Worm (Caenorhabditis elegans) whole organism, L2 larva: ENCODE results near the gene str-77.

Source experiments
- C34F6.9 ChIP-seq: fragments of 150-350 bp; optimal IDR thresholded peaks from 2 replicates; lab custom pipeline; 2014; ENCODE audit warnings: missing biosample characterization, missing genetic modification characterization
- F13H6.1 ChIP-seq: sonication (generic microtip); optimal IDR thresholded peaks from 2 replicates; lab custom pipeline; 2016; ENCODE audit warnings: missing genetic modification characterization, missing compliant biosample characterization
- aly-2 ChIP-seq: fragments of 150-350 bp; optimal IDR thresholded peaks from 2 replicates; lab custom pipeline; 2014; ENCODE audit warnings: missing biosample characterization, missing genetic modification characterization
- ceh-16 ChIP-seq: fragments of 150-350 bp; optimal IDR thresholded peaks from 2 replicates; lab custom pipeline; 2014; ENCODE audit warnings: missing biosample characterization, missing genetic modification characterization
- egl-27 ChIP-seq: sonication (generic microtip); optimal IDR thresholded peaks from 3 replicates; lab custom pipeline; 2017; ENCODE audit warnings: missing biosample characterization, missing genetic modification reagents, missing genetic modification characterization
- lin-11 ChIP-seq: fragments of 150-350 bp; sonication (generic microtip); optimal IDR thresholded peaks from 2 replicates; lab custom pipeline; 2014; ENCODE audit warnings: missing biosample characterization, missing genetic modification characterization, inconsistent platforms, mixed read lengths
- lin-13 ChIP-seq: fragments of 150-350 bp; optimal IDR thresholded peaks from 2 replicates; lab custom pipeline; 2014; ENCODE audit warnings: missing biosample characterization, missing genetic modification reagents, missing genetic modification characterization
- nhr-10 ChIP-seq: sonication (generic microtip); optimal IDR thresholded peaks from 2 replicates; lab custom pipeline; 2017; ENCODE audit warnings: missing biosample characterization, missing genetic modification characterization
- nhr-11 ChIP-seq: fragments of 150-350 bp; optimal IDR thresholded peaks from 2 replicates; lab custom pipeline; 2014; ENCODE audit warnings: missing biosample characterization, missing genetic modification characterization
- nhr-77 ChIP-seq: fragments of 150-350 bp; optimal IDR thresholded peaks from 2 replicates; lab custom pipeline; 2014; ENCODE audit warnings: missing biosample characterization, missing genetic modification characterization
- unc-39 ChIP-seq: fragments of 150-350 bp; optimal IDR thresholded peaks from 2 replicates; lab custom pipeline; 2014; ENCODE audit warnings: missing biosample characterization, missing genetic modification characterization
- unc-62 ChIP-seq: fragments of 150-350 bp; optimal IDR thresholded peaks from 2 replicates; lab custom pipeline; 2014; ENCODE audit warnings: missing biosample characterization, missing genetic modification reagents, missing genetic modification characterization
- zag-1 ChIP-seq: fragments of 150-350 bp; optimal IDR thresholded peaks from 2 replicates; lab custom pipeline; 2014; ENCODE audit warnings: missing biosample characterization, missing genetic modification characterization
- ztf-11 ChIP-seq: sonication (generic microtip); optimal IDR thresholded peaks from 2 replicates; lab custom pipeline; 2017; ENCODE audit warnings: missing biosample characterization, missing genetic modification characterization

DNA sequence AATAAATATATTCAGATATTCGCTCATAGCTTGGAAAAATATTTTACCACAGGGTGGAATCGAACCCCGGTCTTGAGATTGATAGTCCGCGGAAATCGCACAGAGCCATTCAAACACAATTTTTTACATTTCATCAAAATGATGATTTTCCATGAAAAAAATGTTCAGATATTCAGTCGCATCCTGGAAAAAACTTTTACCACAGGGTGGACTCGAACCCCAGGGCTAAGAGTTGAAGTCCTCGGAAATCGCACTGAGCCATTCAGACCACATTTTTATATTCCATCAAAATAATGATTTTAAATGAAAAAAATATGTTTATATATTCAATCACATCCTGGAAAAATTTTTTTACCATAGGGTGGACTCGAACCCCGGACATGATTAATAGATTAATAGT is 3.8 kb downstream of the str-77 start:
- TF ChIP-seq unc-39 (tag; lab: Kevin White, UChicago): no peak
- TF ChIP-seq ztf-11 (tag; lab: Kevin White, UChicago): no peak
- no peak for TF ChIP-seq lin-11 (tag; lab: Kevin White, UChicago)
- no peak for TF ChIP-seq nhr-11
- TF ChIP-seq lin-13 (GFP tag; lab: Kevin White, UChicago): no peak
- no peak for TF ChIP-seq F13H6.1
- no peak for TF ChIP-seq nhr-10 (tag; lab: Kevin White, UChicago)
- TF ChIP-seq aly-2: no peak
- no peak for TF ChIP-seq zag-1 (tag; lab: Kevin White, UChicago)
- TF ChIP-seq nhr-77: no peak
- no peak for TF ChIP-seq ceh-16 (tag; lab: Kevin White, UChicago)
- no peak for TF ChIP-seq C34F6.9 (tag; lab: Kevin White, UChicago)
- TF ChIP-seq egl-27 (tag; lab: Kevin White, UChicago): no peak
- no peak for TF ChIP-seq unc-62 (GFP tag; lab: Kevin White, UChicago)
